Worm (Caenorhabditis elegans) whole organism, L4 larva: ENCODE measurements around the gene tbc-14.

Experiments
- F26F4.8 ChIP-seq: fragments of 200-800 bp; sonication (Bioruptor generic); conservative IDR thresholded peaks from 2 replicates; pipeline ENCODE4 v1.3.6; 2022; ENCODE audit warnings: missing genetic modification characterization, missing compliant biosample characterization
- F49E8.2 ChIP-seq: sonication (generic microtip); optimal IDR thresholded peaks from 2 replicates; lab custom pipeline; 2016; ENCODE audit warnings: missing compliant biosample characterization, mild to moderate bottlenecking, missing genetic modification characterization, borderline replicate concordance
- R02D3.7 ChIP-seq: fragments of 150-350 bp; sonication (generic microtip); optimal IDR thresholded peaks from 3 replicates; lab custom pipeline; 2014; ENCODE audit warnings: missing biosample characterization, missing genetic modification characterization
- T26A8.4 ChIP-seq: fragments of 200-800 bp; sonication (Bioruptor generic); IDR thresholded peaks from 2 replicates; pipeline ENCODE4 v1.3.6; 2022; ENCODE audit warnings: missing genetic modification characterization, missing compliant biosample characterization
- Y5F2A.4 ChIP-seq: fragments of 200-800 bp; sonication (Bioruptor generic); optimal IDR thresholded peaks from 2 replicates; lab custom pipeline; 2018; ENCODE audit warnings: mild to moderate bottlenecking, missing genetic modification characterization, missing compliant biosample characterization
- aha-1 ChIP-seq: fragments of 150-350 bp; peaks from one replicate; lab custom pipeline; 2014; ENCODE audit warnings: missing biosample characterization, missing genetic modification characterization
- ceh-44 ChIP-seq: fragments of 200-800 bp; sonication (Bioruptor generic); IDR thresholded peaks from 2 replicates; pipeline ENCODE4 v1.3.6; 2022; ENCODE audit warnings: missing genetic modification reagents, missing genetic modification characterization, missing compliant biosample characterization
- ces-1 ChIP-seq: fragments of 150-350 bp; sonication (generic microtip); optimal IDR thresholded peaks from 4 replicates; lab custom pipeline; 2014; ENCODE audit warnings: missing biosample characterization, missing genetic modification reagents, missing genetic modification characterization
- ctbp-1 ChIP-seq: fragments of 200-800 bp; sonication (Bioruptor generic); IDR thresholded peaks from 2 replicates; pipeline ENCODE4 v1.3.6; 2022; ENCODE audit warnings: missing genetic modification reagents, missing genetic modification characterization, missing compliant biosample characterization
- daf-12 ChIP-seq: fragments of 150-350 bp; optimal IDR thresholded peaks from 2 replicates; lab custom pipeline; 2014; ENCODE audit warnings: missing biosample characterization, missing genetic modification reagents, missing genetic modification characterization
- daf-16 ChIP-seq, 3 experiments: sonication (generic microtip); optimal IDR thresholded peaks; 2 replicates each; lab custom pipeline; 2016 to 2017; ENCODE audit warnings: missing genetic modification characterization in 3 of 3, missing genetic modification reagents in 3 of 3, mild to moderate bottlenecking in 2 of 3, missing compliant biosample characterization in 2 of 3, missing biosample characterization in 1 of 3, moderate library complexity in 1 of 3
- dmd-6 ChIP-seq: fragments of 200-800 bp; sonication (Bioruptor generic); IDR thresholded peaks from 2 replicates; pipeline ENCODE4 v1.3.6; 2022; ENCODE audit warnings: missing genetic modification reagents, missing genetic modification characterization, missing compliant biosample characterization
- dpl-1 ChIP-seq: fragments of 150-350 bp; optimal IDR thresholded peaks from 2 replicates; lab custom pipeline; 2014; ENCODE audit warnings: missing biosample characterization, missing genetic modification reagents, missing genetic modification characterization
- egl-27 ChIP-seq: sonication (generic microtip); optimal IDR thresholded peaks from 3 replicates; lab custom pipeline; 2017; ENCODE audit warnings: missing biosample characterization, missing genetic modification reagents, missing genetic modification characterization
- egl-43 ChIP-seq: fragments of 200-800 bp; sonication (Bioruptor generic); IDR thresholded peaks from 2 replicates; pipeline ENCODE4 v1.3.6; 2022; ENCODE audit warnings: missing genetic modification reagents, missing genetic modification characterization, missing compliant biosample characterization
- fkh-10 ChIP-seq: fragments of 150-350 bp; optimal IDR thresholded peaks from 2 replicates; lab custom pipeline; 2014; ENCODE audit warnings: missing biosample characterization, missing genetic modification reagents, missing genetic modification characterization
- hif-1 ChIP-seq, 2 experiments: sonication (generic microtip); optimal IDR thresholded peaks; 2 replicates each; lab custom pipeline; 2016 to 2017; ENCODE audit warnings: missing compliant biosample characterization in 2 of 2, missing genetic modification characterization in 2 of 2, missing genetic modification reagents in 2 of 2, missing genotype in 2 of 2, mild to moderate bottlenecking in 1 of 2
- hlh-11 ChIP-seq: fragments of 200-800 bp; sonication (Bioruptor generic); optimal IDR thresholded peaks from 2 replicates; lab custom pipeline; 2018; ENCODE audit warnings: mild to moderate bottlenecking, missing genetic modification characterization, missing compliant biosample characterization
- hlh-30 ChIP-seq: sonication (generic microtip); optimal IDR thresholded peaks from 2 replicates; lab custom pipeline; 2017; ENCODE audit warnings: antibody characterized with exemption, mild to moderate bottlenecking, missing genetic modification characterization, missing compliant biosample characterization; ENCODE audit not compliant: insufficient read depth
- hmg-1.1 ChIP-seq: fragments of 200-800 bp; sonication (Bioruptor generic); IDR thresholded peaks from 2 replicates; pipeline ENCODE4 v1.3.6; 2022; ENCODE audit warnings: missing genetic modification reagents, missing genetic modification characterization, missing compliant biosample characterization
- lim-7 ChIP-seq: fragments of 200-800 bp; sonication (Bioruptor generic); IDR thresholded peaks from 2 replicates; pipeline ENCODE4 v1.3.6; 2022; ENCODE audit warnings: missing genetic modification characterization, missing compliant biosample characterization
- lin-38 ChIP-seq: fragments of 200-800 bp; sonication (Bioruptor generic); IDR thresholded peaks from 2 replicates; pipeline ENCODE4 v1.3.6; 2022; ENCODE audit warnings: missing genetic modification reagents, missing genetic modification characterization, missing compliant biosample characterization
- madf-9 ChIP-seq: fragments of 200-800 bp; sonication (Bioruptor generic); conservative IDR thresholded peaks from 2 replicates; pipeline ENCODE4 v1.3.6; 2022; ENCODE audit warnings: missing genetic modification reagents, missing genetic modification characterization, missing compliant biosample characterization
- mdl-1 ChIP-seq, 2 experiments: fragments of 150-350 bp in 1 of 2; sonication (generic microtip) in 1 of 2; optimal IDR thresholded peaks; 2 replicates each; lab custom pipeline; 2014 to 2017; ENCODE audit warnings: missing biosample characterization in 2 of 2, missing genetic modification characterization in 2 of 2
- mxl-3 ChIP-seq: fragments of 200-800 bp; sonication (Bioruptor generic); optimal IDR thresholded peaks from 2 replicates; lab custom pipeline; 2018; ENCODE audit warnings: mild to moderate bottlenecking, missing genetic modification characterization, missing compliant biosample characterization
- nhr-10 ChIP-seq: fragments of 150-350 bp; optimal IDR thresholded peaks from 2 replicates; lab custom pipeline; 2014; ENCODE audit warnings: missing biosample characterization, missing genetic modification characterization
- nhr-41 ChIP-seq: fragments of 200-800 bp; sonication (Bioruptor generic); IDR thresholded peaks from 2 replicates; pipeline ENCODE4 v1.3.6; 2022; ENCODE audit warnings: missing genetic modification reagents, missing genetic modification characterization, missing compliant biosample characterization
- nhr-42 ChIP-seq: fragments of 200-800 bp; sonication (Bioruptor generic); IDR thresholded peaks from 2 replicates; pipeline ENCODE4 v1.3.6; 2022; ENCODE audit warnings: missing genetic modification characterization, missing compliant biosample characterization
- nhr-48 ChIP-seq: sonication (generic microtip); optimal IDR thresholded peaks from 2 replicates; lab custom pipeline; 2016; ENCODE audit warnings: mild to moderate bottlenecking, missing genetic modification characterization, missing compliant biosample characterization
- pha-4 ChIP-seq, 2 experiments: fragments of 150-350 bp in 1 of 2; fragments of 200-800 bp in 1 of 2; sonication (Bioruptor generic) in 1 of 2; IDR thresholded peaks in 1 of 2; optimal IDR thresholded peaks in 1 of 2; 2 replicates each; pipeline versions ENCODE4 v1.3.6 to Lab custom; 2014 to 2022; ENCODE audit warnings: missing genetic modification characterization in 2 of 2, missing genetic modification reagents in 2 of 2, missing biosample characterization in 1 of 2, missing compliant biosample characterization in 1 of 2
- saeg-2 ChIP-seq: fragments of 200-800 bp; sonication (Bioruptor generic); IDR thresholded peaks from 2 replicates; pipeline ENCODE4 v1.3.6; 2022; ENCODE audit warnings: missing genetic modification reagents, missing genetic modification characterization, missing compliant biosample characterization
- set-16 ChIP-seq: fragments of 200-800 bp; sonication (Bioruptor generic); IDR thresholded peaks from 2 replicates; pipeline ENCODE4 v1.3.6; 2022; ENCODE audit warnings: missing genetic modification reagents, missing genetic modification characterization, missing compliant biosample characterization
- spr-3 ChIP-seq: fragments of 200-800 bp; sonication (Bioruptor generic); optimal IDR thresholded peaks from 2 replicates; lab custom pipeline; 2018; ENCODE audit warnings: mild to moderate bottlenecking, missing genetic modification characterization, missing compliant biosample characterization
- tag-97 ChIP-seq: fragments of 200-800 bp; sonication (Bioruptor generic); IDR thresholded peaks from 2 replicates; pipeline ENCODE4 v1.3.6; 2022; ENCODE audit warnings: missing genetic modification characterization, missing compliant biosample characterization
- unc-62 ChIP-seq, 3 experiments: fragments of 150-350 bp in 1 of 3; sonication (generic microtip); optimal IDR thresholded peaks in 2 of 3; peaks in 1 of 3; 1 replicate in 1 of 3; 2 replicates in 2 of 3; lab custom pipeline; 2014 to 2017; ENCODE audit warnings: missing biosample characterization in 3 of 3, missing genetic modification characterization in 3 of 3, missing genetic modification reagents in 3 of 3, missing genotype in 1 of 3
- zag-1 ChIP-seq: fragments of 150-350 bp; optimal IDR thresholded peaks from 2 replicates; lab custom pipeline; 2014; ENCODE audit warnings: missing biosample characterization, missing genetic modification characterization
- zfp-2 ChIP-seq: sonication (generic microtip); optimal IDR thresholded peaks from 2 replicates; lab custom pipeline; 2016; ENCODE audit warnings: mild to moderate bottlenecking, missing genetic modification characterization, missing compliant biosample characterization

The tbc-14 gene

DNA sequence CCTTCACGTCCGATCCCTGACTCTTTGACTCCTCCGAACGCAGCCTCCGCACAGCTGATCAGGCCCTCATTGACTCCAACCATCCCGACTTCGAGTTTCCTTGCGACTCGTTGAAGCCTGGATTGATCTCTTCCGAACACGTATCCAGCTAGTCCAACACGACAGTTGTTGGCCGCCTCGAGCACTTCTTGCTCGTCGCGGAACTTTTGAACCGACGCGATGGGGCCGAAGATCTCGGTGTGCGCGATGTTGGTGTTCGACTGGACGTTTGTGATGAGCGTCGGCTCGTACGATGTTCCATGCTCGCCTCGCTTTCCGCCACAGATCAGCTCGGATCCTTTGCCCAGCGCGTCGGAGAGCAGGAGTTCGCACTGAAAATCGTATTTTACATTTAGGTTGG lies 40.2 kb upstream of the tbc-14 start:
- TF ChIP-seq T26A8.4 (GFP tag; lab: Robert Waterston, UW) (no peak), zag-1 (no peak), set-16 (peak; percentile 69; the same call in 1 of the 2 replicates), F49E8.2 (tag; lab: Kevin White, UChicago) (no peak)

DNA sequence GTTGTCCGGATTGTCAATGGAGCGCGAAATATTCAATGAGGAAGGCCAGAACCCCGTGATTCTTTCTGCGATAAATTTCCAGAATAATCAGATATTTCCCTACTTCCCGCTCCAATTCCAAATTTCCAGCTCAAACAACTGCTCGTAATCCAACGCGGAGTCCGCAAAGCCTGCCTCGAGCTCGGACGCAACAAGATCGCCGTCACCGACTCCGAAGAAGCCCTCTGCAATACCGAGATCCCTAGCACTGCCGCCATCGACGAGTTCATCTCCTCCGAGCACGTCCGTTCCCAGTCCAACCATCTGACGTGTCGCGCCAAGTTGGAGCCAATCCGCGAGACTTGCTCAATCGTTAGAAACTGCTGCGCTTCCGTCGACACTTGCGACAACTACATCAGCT lies 37.7 kb upstream of the tbc-14 start:
- 0 out of 2 replicates have a peak, but pooled peaks have one; percentile 5 for TF ChIP-seq nhr-42
- 0 out of 2 replicates have a peak, but pooled peaks have one; percentile 10 for TF ChIP-seq T26A8.4 (GFP tag; lab: Robert Waterston, UW)
- no peak for TF ChIP-seq tag-97 (GFP tag; lab: Robert Waterston, UW)
- TF ChIP-seq F26F4.8 (GFP tag; lab: Robert Waterston, UW): 0 out of 2 replicates have a peak, but pooled peaks have one; percentile 7
- 0 out of 2 replicates have a peak, but pooled peaks have one; percentile 17 for TF ChIP-seq lin-38
- TF ChIP-seq lim-7 (GFP tag; lab: Robert Waterston, UW): no peak
- TF ChIP-seq set-16: peak; percentile 77
- TF ChIP-seq fkh-10 (GFP tag; lab: Kevin White, UChicago): no peak
- no peak for TF ChIP-seq egl-43 (GFP tag; lab: Robert Waterston, UW)
- TF ChIP-seq pha-4 (GFP tag; IDR thresholded peaks at IDR 0.05; lab: Robert Waterston, UW): no peak
- TF ChIP-seq pha-4 (tag; optimal IDR thresholded peaks at IDR 0.05; lab: Kevin White, UChicago): no peak
- TF ChIP-seq ces-1 (GFP tag; lab: Kevin White, UChicago): no peak

DNA sequence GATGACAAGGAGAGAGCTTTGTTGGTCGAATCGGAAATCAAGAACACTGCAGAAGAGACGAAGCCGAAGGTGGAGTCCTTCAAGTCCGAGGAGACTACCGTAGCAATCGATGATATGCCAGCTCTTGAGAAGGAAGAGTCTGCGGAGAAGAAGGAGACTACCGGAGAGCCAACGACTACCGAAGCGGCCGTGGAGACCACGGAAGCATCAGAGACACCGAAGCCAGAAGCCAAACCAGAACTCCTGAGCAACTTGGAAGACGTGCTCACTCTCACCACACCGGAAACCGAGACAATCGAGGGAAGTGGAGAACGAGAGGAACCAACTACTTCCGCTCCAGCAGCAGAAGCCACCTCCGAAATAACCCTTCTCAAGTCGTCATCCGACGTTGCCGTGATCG lies 36.7 kb upstream of the tbc-14 start:
- TF ChIP-seq set-16 (peak; percentile 65), fkh-10 (GFP tag; lab: Kevin White, UChicago) (no peak), unc-62 (GFP tag; optimal IDR thresholded peaks at IDR 0.05 in 1 of 2; lab: Kevin White, UChicago) (peak in 1 of 2 experiments; percentile 47), unc-62 (tag; optimal IDR thresholded peaks at IDR 0.05; lab: Kevin White, UChicago) (no peak), saeg-2 (GFP tag; lab: Robert Waterston, UW) (no peak)

ce11 chrII:13481781-13482455 lies 34.5 kb upstream of the tbc-14 start, which contains the start of gene E01G4.6:
TSS of gene E01G4.6 (plus strand) at chrII:13482405.
- no peak for TF ChIP-seq ceh-44 (GFP tag; lab: Robert Waterston, UW)
- peak; percentile 26 for TF ChIP-seq nhr-48 (tag; lab: Kevin White, UChicago)
- TF ChIP-seq aha-1: peak; percentile 58
- no peak for TF ChIP-seq madf-9
- no peak for TF ChIP-seq daf-12 (tag; lab: Kevin White, UChicago)
- TF ChIP-seq, all 104 proteins: peak for 2

DNA sequence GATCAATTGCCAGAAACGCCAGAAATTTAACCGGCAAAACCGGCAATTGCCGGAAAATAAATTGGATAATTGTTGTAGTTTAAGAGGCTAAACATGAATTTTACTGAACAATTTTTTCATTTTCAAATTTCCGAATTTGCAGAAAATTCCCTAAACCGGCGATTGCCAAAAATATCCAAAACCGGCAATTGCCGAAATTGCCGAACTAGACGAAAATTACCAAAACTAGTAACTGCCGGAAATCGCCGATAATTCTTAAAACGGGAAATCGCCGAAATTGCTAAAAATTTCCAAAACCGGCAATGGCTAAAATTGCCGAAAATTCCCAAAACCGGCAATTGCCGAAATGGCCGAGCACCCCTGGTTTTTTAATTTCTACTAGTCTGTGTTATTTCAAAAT lies 32.0 kb upstream of the tbc-14 start:
- TF ChIP-seq mxl-3 (GFP tag; lab: Kevin White, UChicago) (no peak), unc-62 (GFP tag; optimal IDR thresholded peaks at IDR 0.05 in 1 of 2; lab: Kevin White, UChicago) (peak in 1 of 2 experiments; percentile 68), unc-62 (tag; optimal IDR thresholded peaks at IDR 0.05; lab: Kevin White, UChicago) (no peak), Y5F2A.4 (GFP tag; lab: Kevin White, UChicago) (no peak)

ce11 chrII:13477230-13477629 lies 29.8 kb upstream of the tbc-14 start:
- TF ChIP-seq zfp-2 (tag; lab: Kevin White, UChicago) (no peak), hmg-1.1 (GFP tag; lab: Robert Waterston, UW) (peak; percentile 48; the same call in 1 of the 2 replicates), dpl-1 (GFP tag; lab: Kevin White, UChicago) (peak; percentile 58), nhr-10 (tag; lab: Kevin White, UChicago) (no peak), pha-4 (GFP tag; IDR thresholded peaks at IDR 0.05; lab: Robert Waterston, UW) (no peak), pha-4 (tag; optimal IDR thresholded peaks at IDR 0.05; lab: Kevin White, UChicago) (peak; percentile 24), R02D3.7 (tag; lab: Kevin White, UChicago) (no peak), hlh-11 (tag; lab: Kevin White, UChicago) (peak; percentile 50), tag-97 (GFP tag; lab: Robert Waterston, UW) (no peak), nhr-41 (no peak), mdl-1 (tag; optimal IDR thresholded peaks at IDR 0.05; lab: Kevin White, UChicago) (no peak), egl-43 (GFP tag; lab: Robert Waterston, UW) (0 out of 2 replicates have a peak, but pooled peaks have one; percentile 22), hif-1 (tag; optimal IDR thresholded peaks at IDR 0.05; lab: Kevin White, UChicago) (peak in 1 of 2 experiments; percentile 5), egl-27 (no peak), lin-38 (peak; percentile 94), spr-3 (GFP tag; lab: Kevin White, UChicago) (no peak), dmd-6 (peak; percentile 29; the same call in 1 of the 2 replicates), hlh-30 (peak; percentile 38), daf-16 (GFP tag; optimal IDR thresholded peaks at IDR 0.05; lab: Kevin White, UChicago) (no peak), daf-16 (tag; optimal IDR thresholded peaks at IDR 0.05; lab: Kevin White, UChicago) (peak; percentile 1), ctbp-1 (GFP tag; lab: Robert Waterston, UW) (no peak)
